Worm (Caenorhabditis elegans): ENCODE measurements around the gene F36D3.5.

Gene F36D3.5

ce11 chrV:16460866-16461265 is 54.2 kb downstream of the F36D3.5 start, which contains the start of gene srh-142:
srh-142 (minus strand) TSS chrV:16460966.
- TF ChIP-seq ztf-22 (GFP tag; optimal IDR thresholded peaks at IDR 0.05) (no peak), lsl-1 (GFP tag; optimal IDR thresholded peaks at IDR 0.05) (no peak), nhr-120 (GFP tag; IDR thresholded peaks at IDR 0.05) (no peak), snpc-1.1 (tag; optimal IDR thresholded peaks at IDR 0.05; ENCODE audit: insufficient read depth) (no peak), Y53G8AR.9 (GFP tag; conservative IDR thresholded peaks at IDR 0.05) (no peak), dox-1 (GFP tag; IDR thresholded peaks at IDR 0.05) (no peak), bed-2 (GFP tag; IDR thresholded peaks at IDR 0.05) (no peak), somi-1 (GFP tag; optimal IDR thresholded peaks at IDR 0.05) (no peak)

All from whole organism, young adult.